Worm (Caenorhabditis elegans): ENCODE data around the gene C03B1.9.

ce11 chrX:6328860-6329259, 18.1 kb downstream of the C03B1.9 start, which contains the start of gene col-169:
- no peak for TF ChIP-seq ceh-43 (GFP tag; optimal IDR thresholded peaks at IDR 0.05)
- TF ChIP-seq unc-120 (tag; optimal IDR thresholded peaks at IDR 0.05; ENCODE audit: poor library complexity, severe bottlenecking): no peak

All from whole organism, mixed stage, embryonic.